In genomic region chrX:16286083-16286666, dm6 we compare ENCODE assay signal across 1 fruit fly cellular context.
A peak's percentile ranks its signal among the peaks of the same experiment; 100 is the strongest.
TF ChIP-seq lines count a peak whose summit lies in the region.

Gene UQCR-14 (plus strand): TSS chrX:16286288.

TF ChIP-seq in whole organism, embryonic, 481 proteins besides CTCF, POLR2A, EP300 and RAD21 (continued from another document and continues in another):
- TF ChIP-seq CG31441 (GFP tag; IDR thresholded peaks at IDR 0.05; lab: Robert Waterston, UW) (peak; percentile 29; the same call in 1 of the 2 replicates), CG18599 (GFP tag; optimal IDR thresholded peaks at IDR 0.05; lab: Kevin White, UChicago) (peak; percentile 18), CkIIα-i1 (GFP tag; IDR thresholded peaks at IDR 0.05; lab: Robert Waterston, UW) (no peak), CG7987 (GFP tag; optimal IDR thresholded peaks at IDR 0.05; lab: Kevin White, UChicago) (peak; percentile 3), CG8388 (GFP tag; optimal IDR thresholded peaks at IDR 0.05; lab: Kevin White, UChicago) (no peak), CG16815 (GFP tag; optimal IDR thresholded peaks at IDR 0.05; lab: Kevin White, UChicago) (no peak), Spps (tag; optimal IDR thresholded peaks at IDR 0.05; lab: Kevin White, UChicago) (no peak), B-H1 (GFP tag; IDR thresholded peaks at IDR 0.05; lab: Robert Waterston, UW) (no peak), fd102C (GFP tag; optimal IDR thresholded peaks at IDR 0.05; lab: Kevin White, UChicago) (no peak), C15 (GFP tag; IDR thresholded peaks at IDR 0.05; lab: Robert Waterston, UW) (no peak), CG17359 (tag; optimal IDR thresholded peaks at IDR 0.05; lab: Kevin White, UChicago) (no peak), lov (optimal IDR thresholded peaks at IDR 0.05; lab: Kevin White, UChicago) (no peak), lov (GFP tag; IDR thresholded peaks at IDR 0.05; lab: Robert Waterston, UW) (no peak), dmrt11E (tag; optimal IDR thresholded peaks at IDR 0.05; lab: Kevin White, UChicago) (no peak), Sin3A (optimal IDR thresholded peaks at IDR 0.05; lab: Kevin White, UChicago) (peak; percentile 28), CG1233 (GFP tag; optimal IDR thresholded peaks at IDR 0.05; lab: Kevin White, UChicago) (no peak), CG6175 (GFP tag; IDR thresholded peaks at IDR 0.05; lab: Robert Waterston, UW) (no peak), CG30431 (GFP tag; optimal IDR thresholded peaks at IDR 0.05; lab: Kevin White, UChicago) (no peak), repo (GFP tag; optimal IDR thresholded peaks at IDR 0.05; lab: Kevin White, UChicago) (no peak), Hey (tag; optimal IDR thresholded peaks at IDR 0.05; lab: Kevin White, UChicago) (no peak), bowl (GFP tag; IDR thresholded peaks at IDR 0.05; lab: Robert Waterston, UW) (no peak), hbn (GFP tag; IDR thresholded peaks at IDR 0.05; lab: Robert Waterston, UW; ENCODE audit: partially characterized antibody) (peak; percentile 97), CG33213 (GFP tag; optimal IDR thresholded peaks at IDR 0.05; lab: Kevin White, UChicago) (peak; percentile 19), Asciz (GFP tag; optimal IDR thresholded peaks at IDR 0.05; lab: Kevin White, UChicago) (no peak), Opbp (GFP tag; IDR thresholded peaks at IDR 0.05; lab: Robert Waterston, UW; ENCODE audit: partially characterized antibody) (peak; percentile 98), Hr51 (GFP tag; optimal IDR thresholded peaks at IDR 0.05; lab: Kevin White, UChicago) (no peak), CG9609 (GFP tag; optimal IDR thresholded peaks at IDR 0.05; lab: Kevin White, UChicago) (no peak), Oli (tag; optimal IDR thresholded peaks at IDR 0.05; lab: Kevin White, UChicago) (no peak), chm (GFP tag; IDR thresholded peaks at IDR 0.05; lab: Robert Waterston, UW) (no peak), HmgD (GFP tag; optimal IDR thresholded peaks at IDR 0.05; lab: Kevin White, UChicago) (no peak), CG17385 (GFP tag; optimal IDR thresholded peaks at IDR 0.05; lab: Kevin White, UChicago) (no peak), ab (GFP tag; optimal IDR thresholded peaks at IDR 0.05; lab: Kevin White, UChicago) (no peak), MBD-R2 (GFP tag; IDR thresholded peaks at IDR 0.05; lab: Robert Waterston, UW) (peak; percentile 86), Doc3 (GFP tag; IDR thresholded peaks at IDR 0.05; lab: Robert Waterston, UW; ENCODE audit: partially characterized antibody) (peak; percentile 89), Dek (tag; optimal IDR thresholded peaks at IDR 0.05; lab: Kevin White, UChicago) (peak; percentile 55), CrebB (tag; optimal IDR thresholded peaks at IDR 0.05; lab: Kevin White, UChicago) (no peak), h (optimal IDR thresholded peaks at IDR 0.05; lab: Kevin White, UChicago) (no peak), ATbp (GFP tag; optimal IDR thresholded peaks at IDR 0.05; lab: Kevin White, UChicago) (no peak), bcd (GFP tag; optimal IDR thresholded peaks at IDR 0.05; lab: Kevin White, UChicago) (no peak), caup (GFP tag; optimal IDR thresholded peaks at IDR 0.05; lab: Kevin White, UChicago; ENCODE audit: severe bottlenecking) (peak; percentile 17), maf-S (GFP tag; optimal IDR thresholded peaks at IDR 0.05; lab: Kevin White, UChicago) (no peak), Rfx (GFP tag; IDR thresholded peaks at IDR 0.05; lab: Robert Waterston, UW) (peak; percentile 61), Mes4 (GFP tag; optimal IDR thresholded peaks at IDR 0.05; lab: Kevin White, UChicago) (no peak), slp2 (GFP tag; optimal IDR thresholded peaks at IDR 0.05; lab: Kevin White, UChicago) (no peak), vvl (GFP tag; IDR thresholded peaks at IDR 0.05; lab: Robert Waterston, UW) (peak; percentile 39), Dref (GFP tag; IDR thresholded peaks at IDR 0.05; lab: Robert Waterston, UW) (peak; percentile 99), amos (GFP tag; IDR thresholded peaks at IDR 0.05; lab: Robert Waterston, UW; ENCODE audit: partially characterized antibody) (peak; percentile 99), CG15073 (GFP tag; optimal IDR thresholded peaks at IDR 0.05; lab: Kevin White, UChicago) (no peak), Doc2 (GFP tag; IDR thresholded peaks at IDR 0.05; lab: Robert Waterston, UW) (no peak), CG31388 (GFP tag; optimal IDR thresholded peaks at IDR 0.05; lab: Kevin White, UChicago) (no peak), Drgx (GFP tag; IDR thresholded peaks at IDR 0.05; lab: Robert Waterston, UW) (no peak), Usf (GFP tag; optimal IDR thresholded peaks at IDR 0.05; lab: Kevin White, UChicago) (no peak), Atf3 (GFP tag; optimal IDR thresholded peaks at IDR 0.05; lab: Kevin White, UChicago) (no peak), CG6272 (GFP tag; IDR thresholded peaks at IDR 0.05; lab: Robert Waterston, UW) (peak; percentile 44; the same call in 1 of the 2 replicates), CG2889 (GFP tag; IDR thresholded peaks at IDR 0.05; lab: Robert Waterston, UW) (no peak), dmrt99B (tag; optimal IDR thresholded peaks at IDR 0.05; lab: Kevin White, UChicago) (no peak), mld (GFP tag; IDR thresholded peaks at IDR 0.05; lab: Robert Waterston, UW; ENCODE audit: partially characterized antibody) (peak; percentile 94), p53 (GFP tag; optimal IDR thresholded peaks at IDR 0.05; lab: Kevin White, UChicago) (no peak), zfh2 (GFP tag; optimal IDR thresholded peaks at IDR 0.05; lab: Kevin White, UChicago) (peak; percentile 4), org-1 (GFP tag; optimal IDR thresholded peaks at IDR 0.05; lab: Kevin White, UChicago) (no peak), Dll (GFP tag; IDR thresholded peaks at IDR 0.05; lab: Robert Waterston, UW; ENCODE audit: partially characterized antibody) (peak; percentile 94), CG14710 (tag; optimal IDR thresholded peaks at IDR 0.05; lab: Kevin White, UChicago) (peak; percentile 89), gem (tag; optimal IDR thresholded peaks at IDR 0.05; lab: Kevin White, UChicago) (peak; percentile 13), BEAF-32 (GFP tag; optimal IDR thresholded peaks at IDR 0.05; lab: Kevin White, UChicago) (peak; percentile 97), onecut (GFP tag; IDR thresholded peaks at IDR 0.05; lab: Robert Waterston, UW) (peak; percentile 19; the same call in 1 of the 2 replicates), CG2678 (tag; optimal IDR thresholded peaks at IDR 0.05; lab: Kevin White, UChicago) (no peak), CG15601 (tag; optimal IDR thresholded peaks at IDR 0.05; lab: Kevin White, UChicago) (no peak), CG11695 (GFP tag; IDR thresholded peaks at IDR 0.05; lab: Robert Waterston, UW) (no peak), sisA (GFP tag; IDR thresholded peaks at IDR 0.05; lab: Robert Waterston, UW) (no peak), dati (GFP tag; IDR thresholded peaks at IDR 0.05; lab: Robert Waterston, UW) (no peak), Tbp (GFP tag; optimal IDR thresholded peaks at IDR 0.05; lab: Kevin White, UChicago) (no peak), Hr39 (optimal IDR thresholded peaks at IDR 0.05; lab: Kevin White, UChicago) (no peak), Aef1 (GFP tag; IDR thresholded peaks at IDR 0.05; lab: Robert Waterston, UW) (no peak), fru (optimal IDR thresholded peaks at IDR 0.05; lab: Kevin White, UChicago) (no peak), Max (GFP tag; optimal IDR thresholded peaks at IDR 0.05; lab: Kevin White, UChicago) (peak; percentile 7), NC2α (GFP tag; optimal IDR thresholded peaks at IDR 0.05; lab: Kevin White, UChicago) (no peak), ewg (GFP tag; optimal IDR thresholded peaks at IDR 0.05; lab: Kevin White, UChicago) (peak; percentile 6), Xrp1 (GFP tag; IDR thresholded peaks at IDR 0.05; lab: Robert Waterston, UW) (no peak), ind (GFP tag; optimal IDR thresholded peaks at IDR 0.05; lab: Kevin White, UChicago) (no peak), CG8765 (GFP tag; IDR thresholded peaks at IDR 0.05; lab: Robert Waterston, UW) (no peak), gro (GFP tag; optimal IDR thresholded peaks at IDR 0.05; lab: Kevin White, UChicago) (peak; percentile 77), CG12391 (tag; optimal IDR thresholded peaks at IDR 0.05; lab: Kevin White, UChicago) (peak; percentile 53), otp (GFP tag; IDR thresholded peaks at IDR 0.05; lab: Robert Waterston, UW) (no peak), CG13624 (GFP tag; optimal IDR thresholded peaks at IDR 0.05; lab: Kevin White, UChicago) (no peak), Hr78 (GFP tag; optimal IDR thresholded peaks at IDR 0.05; lab: Kevin White, UChicago) (no peak), Ada2b (GFP tag; IDR thresholded peaks at IDR 0.05; lab: Robert Waterston, UW) (no peak), dpn (GFP tag; optimal IDR thresholded peaks at IDR 0.05; lab: Kevin White, UChicago) (peak; percentile 18 to 47), Antp (GFP tag; optimal IDR thresholded peaks at IDR 0.05; lab: Kevin White, UChicago) (no peak), tx (GFP tag; optimal IDR thresholded peaks at IDR 0.05; lab: Kevin White, UChicago) (no peak), Hmr (GFP tag; optimal IDR thresholded peaks at IDR 0.05; lab: Kevin White, UChicago) (peak; percentile 64), rib (GFP tag; IDR thresholded peaks at IDR 0.05; lab: Robert Waterston, UW) (peak; percentile 44; the same call in 1 of the 2 replicates), CG12236 (GFP tag; optimal IDR thresholded peaks at IDR 0.05; lab: Kevin White, UChicago) (no peak), Med (GFP tag; lab: Kevin White, UChicago) (peak; percentile 89), CG30020 (tag; optimal IDR thresholded peaks at IDR 0.05; lab: Kevin White, UChicago) (peak; percentile 71), CG9797 (GFP tag; optimal IDR thresholded peaks at IDR 0.05; lab: Kevin White, UChicago) (peak; percentile 71), phol (tag; optimal IDR thresholded peaks at IDR 0.05; lab: Kevin White, UChicago) (peak; percentile 39), CG31365 (tag; optimal IDR thresholded peaks at IDR 0.05; lab: Kevin White, UChicago) (no peak), CG10267 (tag; optimal IDR thresholded peaks at IDR 0.05; lab: Kevin White, UChicago) (peak; percentile 70), CG10431 (GFP tag; optimal IDR thresholded peaks at IDR 0.05; lab: Kevin White, UChicago) (no peak), Nf-YC (tag; optimal IDR thresholded peaks at IDR 0.05; lab: Kevin White, UChicago) (peak; percentile 44), ttk (GFP tag; IDR thresholded peaks at IDR 0.05; lab: Robert Waterston, UW) (no peak), Optix (GFP tag; IDR thresholded peaks at IDR 0.05; lab: Robert Waterston, UW) (no peak), bbx (GFP tag; IDR thresholded peaks at IDR 0.05; lab: Robert Waterston, UW; ENCODE audit: partially characterized antibody) (peak; percentile 99), Dip2 (GFP tag; IDR thresholded peaks at IDR 0.05; lab: Robert Waterston, UW) (no peak), shn (GFP tag; optimal IDR thresholded peaks at IDR 0.05; lab: Kevin White, UChicago) (no peak), CG8924 (tag; optimal IDR thresholded peaks at IDR 0.05; lab: Kevin White, UChicago) (peak; percentile 33), CG43689 (GFP tag; IDR thresholded peaks at IDR 0.05; lab: Robert Waterston, UW) (no peak), luna (GFP tag; optimal IDR thresholded peaks at IDR 0.05; lab: Kevin White, UChicago) (peak; percentile 9), CG32772 (GFP tag; IDR thresholded peaks at IDR 0.05; lab: Robert Waterston, UW) (no peak), ham (GFP tag; IDR thresholded peaks at IDR 0.05; lab: Robert Waterston, UW) (no peak), Deaf1 (tag; optimal IDR thresholded peaks at IDR 0.05; lab: Kevin White, UChicago) (no peak), CG8359 (GFP tag; optimal IDR thresholded peaks at IDR 0.05; lab: Kevin White, UChicago; ENCODE audit: borderline replicate concordance) (no peak), CG5180 (GFP tag; optimal IDR thresholded peaks at IDR 0.05; lab: Kevin White, UChicago) (no peak), CG12104 (GFP tag; optimal IDR thresholded peaks at IDR 0.05; lab: Kevin White, UChicago) (no peak), sqz (GFP tag; optimal IDR thresholded peaks at IDR 0.05; lab: Kevin White, UChicago) (no peak), CG9727 (GFP tag; optimal IDR thresholded peaks at IDR 0.05; lab: Kevin White, UChicago) (no peak), ci (GFP tag; IDR thresholded peaks at IDR 0.05; lab: Robert Waterston, UW) (no peak; the same call in 2 of the 3 replicates), ro (GFP tag; IDR thresholded peaks at IDR 0.05; lab: Robert Waterston, UW) (no peak), trh (GFP tag; optimal IDR thresholded peaks at IDR 0.05; lab: Kevin White, UChicago) (no peak), Lim3 (GFP tag; IDR thresholded peaks at IDR 0.05; lab: Robert Waterston, UW) (no peak), pros (GFP tag; optimal IDR thresholded peaks at IDR 0.05; lab: Kevin White, UChicago) (no peak), grn (GFP tag; optimal IDR thresholded peaks at IDR 0.05; lab: Kevin White, UChicago) (peak; percentile 7), tna (GFP tag; IDR thresholded peaks at IDR 0.05; lab: Robert Waterston, UW; ENCODE audit: partially characterized antibody) (peak; percentile 97), fd96Cb (tag; optimal IDR thresholded peaks at IDR 0.05; lab: Kevin White, UChicago) (no peak), jigr1 (GFP tag; IDR thresholded peaks at IDR 0.05; lab: Robert Waterston, UW) (no peak), bsh (GFP tag; optimal IDR thresholded peaks at IDR 0.05; lab: Kevin White, UChicago) (no peak), unpg (GFP tag; optimal IDR thresholded peaks at IDR 0.05; lab: Kevin White, UChicago) (no peak), CG11696 (GFP tag; IDR thresholded peaks at IDR 0.05; lab: Robert Waterston, UW) (no peak), vnd (GFP tag; IDR thresholded peaks at IDR 0.05; lab: Robert Waterston, UW; ENCODE audit: partially characterized antibody) (peak; percentile 96), aop (GFP tag; IDR thresholded peaks at IDR 0.05; lab: Robert Waterston, UW) (no peak), CG34422 (GFP tag; IDR thresholded peaks at IDR 0.05; lab: Robert Waterston, UW) (0 out of 3 replicates have a peak, but pooled peaks have one; percentile 44), al (GFP tag; IDR thresholded peaks at IDR 0.05; lab: Robert Waterston, UW) (peak; percentile 25; the same call in 1 of the 2 replicates), chn (GFP tag; optimal IDR thresholded peaks at IDR 0.05; lab: Kevin White, UChicago) (no peak), hb (GFP tag; IDR thresholded peaks at IDR 0.05; lab: Robert Waterston, UW; ENCODE audit: partially characterized antibody) (peak; percentile 97), seq (GFP tag; IDR thresholded peaks at IDR 0.05; lab: Robert Waterston, UW) (no peak), Scr (GFP tag; IDR thresholded peaks at IDR 0.05; lab: Robert Waterston, UW; ENCODE audit: partially characterized antibody) (peak; percentile 95), jumu (GFP tag; optimal IDR thresholded peaks at IDR 0.05; lab: Kevin White, UChicago) (no peak)
